Worm (Caenorhabditis elegans) whole organism, early embryonic: ENCODE measurements around the gene pkc-3.

ENCODE experiments used
- B0310.2 ChIP-seq: sonication (generic microtip); optimal IDR thresholded peaks from 2 replicates; lab custom pipeline; 2016; ENCODE audit warnings: mild to moderate bottlenecking, missing genetic modification characterization, missing compliant biosample characterization
- F13C5.2 ChIP-seq: sonication (generic microtip); optimal IDR thresholded peaks from 2 replicates; lab custom pipeline; 2017; ENCODE audit warnings: mild to moderate bottlenecking, missing genetic modification characterization, inconsistent platforms, missing compliant biosample characterization
- ama-1 ChIP-seq: fragments of 150-350 bp; optimal IDR thresholded peaks from 2 replicates; lab custom pipeline; 2014
- ceh-13 ChIP-seq: fragments of 200-800 bp; sonication (Bioruptor generic); optimal IDR thresholded peaks from 2 replicates; lab custom pipeline; 2018; ENCODE audit warnings: mild to moderate bottlenecking, missing genetic modification characterization, missing compliant biosample characterization
- ets-7 ChIP-seq: sonication (generic microtip); optimal IDR thresholded peaks from 2 replicates; lab custom pipeline; 2016; ENCODE audit warnings: missing genotype, missing genetic modification characterization, missing compliant biosample characterization
- flt-1 ChIP-seq: fragments of 200-800 bp; sonication (Bioruptor generic); IDR thresholded peaks from 2 replicates; pipeline ENCODE4 v1.3.6; 2022; ENCODE audit warnings: missing genetic modification characterization, missing compliant biosample characterization
- hmbx-1 ChIP-seq: sonication (generic microtip); optimal IDR thresholded peaks from 2 replicates; lab custom pipeline; 2016; ENCODE audit warnings: mild to moderate bottlenecking, missing genetic modification characterization, missing compliant biosample characterization
- hmg-4 ChIP-seq: fragments of 200-800 bp; sonication (Bioruptor generic); optimal IDR thresholded peaks from 2 replicates; lab custom pipeline; 2018; ENCODE audit warnings: mild to moderate bottlenecking, missing genetic modification characterization, missing compliant biosample characterization
- pes-1 ChIP-seq: fragments of 200-800 bp; sonication (Bioruptor generic); IDR thresholded peaks from 2 replicates; pipeline ENCODE4 v1.3.6; 2022; ENCODE audit warnings: missing genetic modification reagents, missing genetic modification characterization, missing compliant biosample characterization
- scrt-1 ChIP-seq: fragments of 200-800 bp; sonication (Bioruptor generic); IDR thresholded peaks from 2 replicates; pipeline ENCODE4 v1.3.6; 2022; ENCODE audit warnings: missing genetic modification characterization, missing compliant biosample characterization
- sea-1 ChIP-seq: fragments of 200-800 bp; sonication (Bioruptor generic); conservative IDR thresholded peaks from 2 replicates; pipeline ENCODE4 v1.3.6; 2022; ENCODE audit warnings: missing genetic modification characterization, missing compliant biosample characterization
- tbx-11 ChIP-seq: fragments of 200-800 bp; sonication (Bioruptor generic); IDR thresholded peaks from 2 replicates; pipeline ENCODE4 v1.3.6; 2022; ENCODE audit warnings: missing genetic modification characterization, missing compliant biosample characterization
- tbx-37 ChIP-seq: fragments of 200-800 bp; sonication (Bioruptor generic); conservative IDR thresholded peaks from 2 replicates; pipeline ENCODE4 v1.3.6; 2022; ENCODE audit warnings: missing genetic modification reagents, missing genetic modification characterization, missing compliant biosample characterization
- tra-4 ChIP-seq: sonication (generic microtip); optimal IDR thresholded peaks from 2 replicates; lab custom pipeline; 2017; ENCODE audit warnings: missing genetic modification characterization, missing compliant biosample characterization

DNA sequence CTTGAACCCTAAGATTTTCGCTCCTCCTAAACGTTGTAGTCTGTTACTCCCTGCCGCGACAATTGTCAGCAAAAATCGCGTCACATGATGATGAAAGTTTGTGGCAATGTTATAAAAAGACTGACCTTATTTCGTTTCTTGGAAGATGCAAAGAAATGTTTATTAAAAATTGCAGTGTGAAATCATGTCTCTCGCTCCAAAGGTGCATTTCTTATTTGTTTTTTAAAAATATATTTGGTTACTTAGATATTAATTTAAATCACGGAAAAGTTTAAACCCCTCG, 1.6 kb upstream of the pkc-3 start:
- TF ChIP-seq scrt-1 (GFP tag; lab: Robert Waterston, UW) (no peak), flt-1 (GFP tag; lab: Robert Waterston, UW) (no peak), ama-1 (lab: Kevin White, UChicago) (no peak), ceh-13 (no peak), tbx-11 (no peak), pes-1 (GFP tag; lab: Robert Waterston, UW) (no peak), B0310.2 (tag; lab: Kevin White, UChicago) (no peak), tra-4 (tag; lab: Kevin White, UChicago) (no peak), ets-7 (no peak), tbx-37 (GFP tag; lab: Robert Waterston, UW) (no peak), F13C5.2 (tag; lab: Kevin White, UChicago) (no peak), hmbx-1 (tag; lab: Kevin White, UChicago) (no peak), hmg-4 (GFP tag; lab: Kevin White, UChicago) (no peak), sea-1 (no peak)
